Fruit fly (Drosophila melanogaster): ENCODE data around the gene CG9123.
A peak's percentile ranks its signal among the peaks of the same experiment; 100 is the strongest.

The CG9123 gene

DNA sequence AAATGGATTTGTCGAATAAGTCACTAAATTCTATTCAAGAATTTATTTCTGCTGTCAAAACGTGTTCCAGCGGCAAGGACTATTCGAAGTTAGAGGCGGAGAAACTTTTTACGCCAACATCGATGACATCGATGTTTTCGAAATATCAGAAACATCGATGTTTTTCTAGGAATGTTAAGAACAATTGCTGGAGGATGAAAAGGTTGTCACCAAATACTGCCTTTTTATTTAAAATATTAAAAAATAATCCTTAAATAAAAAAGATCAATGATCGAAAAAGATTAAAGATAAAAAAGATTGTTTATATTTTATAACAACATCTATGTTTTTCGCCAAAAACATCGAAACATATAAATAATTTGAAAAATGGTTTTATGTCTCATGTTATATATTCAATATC, at the start of gene CG9123:
CG9123 (minus strand) TSS at position 101 of the 400 bp plus-strand sequence.
- TF ChIP-seq eyg (GFP tag; optimal IDR thresholded peaks at IDR 0.05), result no peak
- no peak for TF ChIP-seq CG30431 (GFP tag; optimal IDR thresholded peaks at IDR 0.05)
- no peak for TF ChIP-seq CG16813 (GFP tag; IDR thresholded peaks at IDR 0.05; ENCODE audit: partially characterized antibody)
- no peak for TF ChIP-seq lov (optimal IDR thresholded peaks at IDR 0.05)
- no peak for TF ChIP-seq lov (GFP tag; IDR thresholded peaks at IDR 0.05)
- no peak for TF ChIP-seq CG31224 (GFP tag; IDR thresholded peaks at IDR 0.05)
- TF ChIP-seq phol (tag; optimal IDR thresholded peaks at IDR 0.05), result no peak
- TF ChIP-seq CG9437 (GFP tag; optimal IDR thresholded peaks at IDR 0.05), result no peak
- no peak for TF ChIP-seq ems (GFP tag; optimal IDR thresholded peaks at IDR 0.05)
- TF ChIP-seq CG14965 (GFP tag; optimal IDR thresholded peaks at IDR 0.05; ENCODE audit: borderline replicate concordance), result no peak
- TF ChIP-seq lola (GFP tag; optimal IDR thresholded peaks at IDR 0.05), result no peak
- no peak for TF ChIP-seq HLH4C (GFP tag; IDR thresholded peaks at IDR 0.05; ENCODE audit: partially characterized antibody)
- peak; percentile 31 for TF ChIP-seq BEAF-32 (GFP tag; optimal IDR thresholded peaks at IDR 0.05)
- TF ChIP-seq aop (GFP tag; IDR thresholded peaks at IDR 0.05), result no peak
- peak; percentile 16 for TF ChIP-seq Sry-δ (GFP tag; optimal IDR thresholded peaks at IDR 0.05)
- no peak for TF ChIP-seq CG6654 (GFP tag; optimal IDR thresholded peaks at IDR 0.05)
- no peak for TF ChIP-seq Hmx (GFP tag; optimal IDR thresholded peaks at IDR 0.05)
- no peak for TF ChIP-seq hkb (optimal IDR thresholded peaks at IDR 0.05)
- TF ChIP-seq hkb (GFP tag; IDR thresholded peaks at IDR 0.05), result no peak
- no peak for TF ChIP-seq CG2889 (GFP tag; IDR thresholded peaks at IDR 0.05)
- no peak for TF ChIP-seq Sox100B (GFP tag; optimal IDR thresholded peaks at IDR 0.05)
- no peak for TF ChIP-seq CG2678 (tag; optimal IDR thresholded peaks at IDR 0.05)
- no peak for TF ChIP-seq vvl (GFP tag; IDR thresholded peaks at IDR 0.05)
- no peak for TF ChIP-seq ash1 (GFP tag; optimal IDR thresholded peaks at IDR 0.05)
- TF ChIP-seq CG10274 (GFP tag; optimal IDR thresholded peaks at IDR 0.05), result no peak
- TF ChIP-seq bbx (GFP tag; IDR thresholded peaks at IDR 0.05; ENCODE audit: partially characterized antibody), result 0 out of 2 replicates have a peak, but pooled peaks have one; percentile 8
- peak; percentile 14; the same call in 1 of the 2 replicates for TF ChIP-seq Scr (GFP tag; IDR thresholded peaks at IDR 0.05; ENCODE audit: partially characterized antibody)
- no peak for TF ChIP-seq CrebB (tag; optimal IDR thresholded peaks at IDR 0.05)
- TF ChIP-seq kay (GFP tag; optimal IDR thresholded peaks at IDR 0.05), result no peak
- TF ChIP-seq CG17912 (GFP tag; optimal IDR thresholded peaks at IDR 0.05), result no peak
- TF ChIP-seq amos (GFP tag; IDR thresholded peaks at IDR 0.05; ENCODE audit: partially characterized antibody), result 0 out of 2 replicates have a peak, but pooled peaks have one; percentile 18

DNA sequence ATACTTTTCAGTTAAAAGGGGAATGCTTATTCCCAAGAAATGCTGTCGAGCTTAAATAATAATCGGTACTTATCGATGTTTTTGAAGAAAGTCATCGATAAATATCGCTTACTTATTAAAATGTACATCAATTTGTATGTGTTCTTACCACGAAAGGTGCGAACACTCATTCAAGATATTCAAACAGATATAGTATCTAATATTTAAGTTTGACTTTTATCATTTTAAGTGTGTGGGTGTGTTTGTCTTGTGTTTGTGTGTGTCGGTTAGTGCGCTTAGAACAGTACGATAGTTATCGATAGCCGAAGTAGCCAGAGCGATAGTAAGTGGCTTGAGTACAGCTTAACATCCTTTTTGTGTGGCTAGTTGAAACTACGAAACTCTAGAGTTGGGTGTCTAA, 45.4 kb upstream of the CG9123 start:
- TF ChIP-seq CG18619 (GFP tag; optimal IDR thresholded peaks at IDR 0.05) (no peak), CG12659 (GFP tag; optimal IDR thresholded peaks at IDR 0.05) (no peak), gcm2 (GFP tag; optimal IDR thresholded peaks at IDR 0.05) (no peak), inv (GFP tag; IDR thresholded peaks at IDR 0.05; ENCODE audit: partially characterized antibody) (no peak), CG15479 (GFP tag; optimal IDR thresholded peaks at IDR 0.05) (no peak), amos (GFP tag; IDR thresholded peaks at IDR 0.05; ENCODE audit: partially characterized antibody) (peak; percentile 21; the same call in 1 of the 2 replicates), CG13287 (GFP tag; IDR thresholded peaks at IDR 0.05; ENCODE audit: partially characterized antibody) (0 out of 2 replicates have a peak, but pooled peaks have one; percentile 22), unc-4 (GFP tag; IDR thresholded peaks at IDR 0.05; ENCODE audit: partially characterized antibody) (peak; percentile 35; the same call in 1 of the 2 replicates), CG18476 (GFP tag; optimal IDR thresholded peaks at IDR 0.05) (no peak), knrl (GFP tag; IDR thresholded peaks at IDR 0.05; ENCODE audit: partially characterized antibody) (peak; percentile 39; the same call in 2 of the 3 replicates), bigmax (GFP tag; optimal IDR thresholded peaks at IDR 0.05) (no peak), vnd (GFP tag; IDR thresholded peaks at IDR 0.05; ENCODE audit: partially characterized antibody) (0 out of 3 replicates have a peak, but pooled peaks have one; percentile 17), Atf-2 (GFP tag; optimal IDR thresholded peaks at IDR 0.05) (no peak), Scr (GFP tag; IDR thresholded peaks at IDR 0.05; ENCODE audit: partially characterized antibody) (peak; percentile 50; the same call in 1 of the 2 replicates), CG16813 (GFP tag; IDR thresholded peaks at IDR 0.05; ENCODE audit: partially characterized antibody) (peak; percentile 53; the same call in 2 of the 3 replicates), CG2678 (tag; optimal IDR thresholded peaks at IDR 0.05) (no peak), chif (GFP tag; optimal IDR thresholded peaks at IDR 0.05) (no peak), Med (GFP tag) (no peak), Dll (GFP tag; IDR thresholded peaks at IDR 0.05; ENCODE audit: partially characterized antibody) (peak; percentile 55; the same call in 3 of the 4 replicates), BEAF-32 (GFP tag; optimal IDR thresholded peaks at IDR 0.05) (peak; percentile 29)

Measured in whole organism, embryonic.